Fruit fly (Drosophila melanogaster) whole organism, prepupa: ENCODE data around the gene Snx3.

ENCODE experiments used
- CG11294 ChIP-seq: fragments of 200-800 bp; sonication (Bioruptor generic); IDR thresholded peaks from 2 replicates; pipeline ENCODE4 v1.3.6; 2022; ENCODE audit warnings: missing biosample characterization, missing genetic modification characterization
- CG11762 ChIP-seq: fragments of 200-800 bp; sonication (Bioruptor generic); optimal IDR thresholded peaks from 3 replicates; lab custom pipeline; 2016; ENCODE audit warnings: missing biosample characterization, missing genetic modification characterization; ENCODE audit not compliant: insufficient read depth
- CG11902 ChIP-seq: fragments of 200-800 bp; sonication (Bioruptor generic); optimal IDR thresholded peaks from 3 replicates; lab custom pipeline; 2016; ENCODE audit warnings: missing biosample characterization, missing genetic modification characterization
- CG31627 ChIP-seq: fragments of 200-800 bp; sonication (Bioruptor generic); optimal IDR thresholded peaks from 3 replicates; lab custom pipeline; 2016; ENCODE audit warnings: missing biosample characterization, missing genetic modification characterization
- CG32006 ChIP-seq: fragments of 200-800 bp; sonication (Bioruptor generic); optimal IDR thresholded peaks from 3 replicates; lab custom pipeline; 2017; ENCODE audit warnings: missing biosample characterization, mild to moderate bottlenecking, missing genetic modification characterization
- CG34406 ChIP-seq: fragments of 200-800 bp; sonication (Bioruptor generic); optimal IDR thresholded peaks from 3 replicates; lab custom pipeline; 2016; ENCODE audit warnings: missing biosample characterization, missing genetic modification characterization
- CG3919 ChIP-seq: fragments of 200-800 bp; sonication (Bioruptor generic); optimal IDR thresholded peaks from 3 replicates; lab custom pipeline; 2016; ENCODE audit warnings: missing biosample characterization, missing genetic modification characterization
- CG4318 ChIP-seq: fragments of 200-800 bp; sonication (Bioruptor generic); optimal IDR thresholded peaks from 3 replicates; lab custom pipeline; 2017; ENCODE audit warnings: missing biosample characterization, mild to moderate bottlenecking, missing genetic modification characterization
- CG6163 ChIP-seq: fragments of 200-800 bp; sonication (Bioruptor generic); IDR thresholded peaks from 3 replicates; pipeline ENCODE4 v1.3.6; 2022; ENCODE audit warnings: missing biosample characterization, missing genetic modification characterization
- CG6276 ChIP-seq: fragments of 200-800 bp; sonication (Bioruptor generic); optimal IDR thresholded peaks from 2 replicates; lab custom pipeline; 2017; ENCODE audit warnings: missing biosample characterization, mild to moderate bottlenecking, missing genetic modification characterization
- CG6854 ChIP-seq: fragments of 200-800 bp; sonication (Bioruptor generic); optimal IDR thresholded peaks from 2 replicates; lab custom pipeline; 2017; ENCODE audit warnings: missing biosample characterization, mild to moderate bottlenecking, missing genetic modification characterization
- CG9139 ChIP-seq: fragments of 200-800 bp; sonication (Bioruptor generic); optimal IDR thresholded peaks from 3 replicates; lab custom pipeline; 2017; ENCODE audit warnings: missing biosample characterization, mild to moderate bottlenecking, missing genetic modification characterization
- Eip75B ChIP-seq: fragments of 200-800 bp; sonication (Bioruptor generic); optimal IDR thresholded peaks from 3 replicates; lab custom pipeline; 2016; ENCODE audit warnings: missing biosample characterization, missing genetic modification characterization
- Eip78C ChIP-seq: fragments of 200-800 bp; sonication (Bioruptor generic); peaks from one replicate; lab custom pipeline; 2016; ENCODE audit warnings: missing biosample characterization, missing genetic modification characterization
- Eip93F ChIP-seq: fragments of 200-800 bp; sonication (Bioruptor generic); optimal IDR thresholded peaks from 2 replicates; lab custom pipeline; 2016; ENCODE audit warnings: missing biosample characterization, mild to moderate bottlenecking, missing genetic modification characterization
- Ets21C ChIP-seq: fragments of 200-800 bp; sonication (Bioruptor generic); optimal IDR thresholded peaks from 3 replicates; lab custom pipeline; 2016; ENCODE audit warnings: missing biosample characterization, missing genetic modification characterization
- Ets96B ChIP-seq: fragments of 200-800 bp; optimal IDR thresholded peaks from 2 replicates; lab custom pipeline; 2019; ENCODE audit warnings: missing biosample characterization, mild to moderate bottlenecking, missing genetic modification characterization, moderate library complexity
- Gug ChIP-seq: fragments of 200-800 bp; sonication (Bioruptor generic); IDR thresholded peaks from 2 replicates; pipeline ENCODE4 v1.3.6; 2022; ENCODE audit warnings: missing biosample characterization, missing genetic modification characterization
- Hr4 ChIP-seq: fragments of 200-800 bp; sonication (Bioruptor generic); optimal IDR thresholded peaks from 3 replicates; lab custom pipeline; 2016; ENCODE audit warnings: missing biosample characterization, missing genetic modification characterization
- Lpt ChIP-seq: fragments of 200-800 bp; sonication (Bioruptor generic); optimal IDR thresholded peaks from 3 replicates; lab custom pipeline; 2016; ENCODE audit warnings: missing biosample characterization, missing genetic modification characterization
- Smox ChIP-seq: fragments of 200-800 bp; sonication (Bioruptor generic); optimal IDR thresholded peaks from 3 replicates; lab custom pipeline; 2016; ENCODE audit warnings: missing biosample characterization, missing genetic modification characterization
- Sox102F ChIP-seq: fragments of 200-800 bp; sonication (Bioruptor generic); optimal IDR thresholded peaks from 2 replicates; lab custom pipeline; 2016; ENCODE audit warnings: missing biosample characterization, mild to moderate bottlenecking, missing genetic modification characterization
- Sox14 ChIP-seq: fragments of 200-800 bp; sonication (Bioruptor generic); optimal IDR thresholded peaks from 3 replicates; lab custom pipeline; 2016; ENCODE audit warnings: missing biosample characterization, missing genetic modification characterization
- dsx ChIP-seq: fragments of 200-800 bp; optimal IDR thresholded peaks from 3 replicates; lab custom pipeline; 2019; ENCODE audit warnings: missing biosample characterization, mild to moderate bottlenecking, missing genetic modification characterization, moderate library complexity; ENCODE audit not compliant: poor library complexity, severe bottlenecking
- eg ChIP-seq: fragments of 200-800 bp; sonication (Bioruptor generic); IDR thresholded peaks from 3 replicates; pipeline ENCODE4 v1.3.6; 2022; ENCODE audit warnings: missing biosample characterization, missing genetic modification characterization
- fd85E ChIP-seq: fragments of 200-800 bp; sonication (Bioruptor generic); optimal IDR thresholded peaks from 3 replicates; lab custom pipeline; 2016; ENCODE audit warnings: missing biosample characterization, missing genetic modification characterization
- lz ChIP-seq: fragments of 200-800 bp; sonication (Bioruptor generic); optimal IDR thresholded peaks from 3 replicates; lab custom pipeline; 2016; ENCODE audit warnings: missing biosample characterization, missing genetic modification characterization
- net ChIP-seq: fragments of 200-800 bp; sonication (Bioruptor generic); optimal IDR thresholded peaks from 3 replicates; lab custom pipeline; 2016; ENCODE audit warnings: missing biosample characterization, missing genetic modification characterization
- pdm3 ChIP-seq: fragments of 200-800 bp; sonication (Bioruptor generic); optimal IDR thresholded peaks from 3 replicates; lab custom pipeline; 2016; ENCODE audit warnings: missing biosample characterization, missing genetic modification characterization
- salr ChIP-seq, 2 experiments: fragments of 200-800 bp; sonication (Bioruptor generic); optimal IDR thresholded peaks; 3 replicates each; lab custom pipeline; 2016 to 2018; ENCODE audit warnings: missing biosample characterization in 2 of 2, missing genetic modification characterization in 2 of 2, mild to moderate bottlenecking in 1 of 2
- ss ChIP-seq, 2 experiments: fragments of 200-800 bp; sonication (Bioruptor generic); optimal IDR thresholded peaks; 2 replicates in 1 of 2; 3 replicates in 1 of 2; lab custom pipeline; 2017 to 2018; ENCODE audit warnings: mild to moderate bottlenecking in 2 of 2, missing biosample characterization in 2 of 2, missing genetic modification characterization in 2 of 2, moderate library complexity in 1 of 2
- svp ChIP-seq: fragments of 200-800 bp; sonication (Bioruptor generic); peaks from one replicate; lab custom pipeline; 2016; ENCODE audit warnings: missing biosample characterization, missing genetic modification characterization
- topi ChIP-seq: fragments of 200-800 bp; sonication (Bioruptor generic); optimal IDR thresholded peaks from 3 replicates; lab custom pipeline; 2016; ENCODE audit warnings: missing biosample characterization, missing genetic modification characterization
- vri ChIP-seq: fragments of 200-800 bp; sonication (Bioruptor generic); optimal IDR thresholded peaks from 3 replicates; lab custom pipeline; 2016; ENCODE audit warnings: missing biosample characterization, mild to moderate bottlenecking, missing genetic modification characterization

The Snx3 gene

dm6 chr3R:12666206-12666834 lies 38.5 kb downstream of the Snx3 start:
- TF ChIP-seq pdm3 (GFP tag; lab: Kevin White, UChicago) = no peak
- no peak for TF ChIP-seq Eip78C (GFP tag; lab: Kevin White, UChicago)
- no peak for TF ChIP-seq Hr4
- TF ChIP-seq ss (GFP tag; optimal IDR thresholded peaks at IDR 0.05; lab: Kevin White, UChicago) = no peak
- TF ChIP-seq CG6163 (GFP tag; lab: Robert Waterston, UW) = no peak
- TF ChIP-seq Lpt (GFP tag; lab: Kevin White, UChicago) = no peak
- no peak for TF ChIP-seq net (GFP tag; lab: Kevin White, UChicago)

dm6 chr3R:12674041-12674623 lies 46.3 kb downstream of the Snx3 start, which contains the start of gene Gnmt:
Gnmt (plus strand) TSS chr3R:12674608.
- peak; percentile 98 for TF ChIP-seq svp
- TF ChIP-seq ss (GFP tag; optimal IDR thresholded peaks at IDR 0.05; lab: Kevin White, UChicago) = no peak

- TF ChIP-seq Sox102F (GFP tag; lab: Kevin White, UChicago) = no peak
- no peak for TF ChIP-seq eg (GFP tag; lab: Robert Waterston, UW)
- no peak for TF ChIP-seq CG34406 (GFP tag; lab: Kevin White, UChicago)
- TF ChIP-seq fd85E (GFP tag; lab: Kevin White, UChicago) = no peak
- TF ChIP-seq CG11294 (GFP tag; lab: Robert Waterston, UW) = no peak
- no peak for TF ChIP-seq Lpt (GFP tag; lab: Kevin White, UChicago)
- TF ChIP-seq net (GFP tag; lab: Kevin White, UChicago) = no peak
- TF ChIP-seq svp = no peak
- TF ChIP-seq salr (GFP tag; optimal IDR thresholded peaks at IDR 0.05; lab: Kevin White, UChicago) = no peak
- no peak for TF ChIP-seq Smox (GFP tag; lab: Kevin White, UChicago)
- TF ChIP-seq Sox14 (GFP tag; lab: Kevin White, UChicago) = no peak
- TF ChIP-seq CG31627 = no peak
- no peak for TF ChIP-seq CG6163 (GFP tag; lab: Robert Waterston, UW)
- no peak for TF ChIP-seq Gug
- TF ChIP-seq Ets96B (tag; lab: Kevin White, UChicago) = no peak
- no peak for TF ChIP-seq CG6854 (GFP tag; lab: Kevin White, UChicago)
- TF ChIP-seq Hr4 = no peak
Observed at dm6 chr3R:12676160-12676559, 48.3 kb downstream of the Snx3 start, which contains the start of gene CG43630. CG43630 (minus strand) TSS chr3R:12676260.

dm6 chr3R:12678850-12679249 lies 51.0 kb downstream of the Snx3 start, which contains the start of gene mbo:
mbo (minus strand) TSS chr3R:12679052.
- TF ChIP-seq Smox (GFP tag; lab: Kevin White, UChicago) (no peak), Eip75B (GFP tag; lab: Kevin White, UChicago) (no peak), CG3919 (GFP tag; lab: Kevin White, UChicago) (no peak), Eip78C (GFP tag; lab: Kevin White, UChicago) (no peak), CG4318 (GFP tag; lab: Kevin White, UChicago) (no peak), CG6163 (GFP tag; lab: Robert Waterston, UW) (no peak), topi (GFP tag; lab: Kevin White, UChicago) (no peak), CG11902 (GFP tag; lab: Kevin White, UChicago) (no peak), pdm3 (GFP tag; lab: Kevin White, UChicago) (no peak), CG9139 (GFP tag; lab: Kevin White, UChicago) (no peak), dsx (GFP tag; lab: Kevin White, UChicago) (no peak), Eip93F (GFP tag; lab: Kevin White, UChicago) (no peak), fd85E (GFP tag; lab: Kevin White, UChicago) (no peak), Ets21C (no peak), CG32006 (GFP tag; lab: Kevin White, UChicago) (no peak), lz (GFP tag; lab: Kevin White, UChicago) (no peak), Hr4 (no peak), CG6276 (no peak), CG11762 (GFP tag; lab: Kevin White, UChicago) (no peak), vri (GFP tag; lab: Kevin White, UChicago) (no peak)
